Fruit fly (Drosophila melanogaster) whole organism, embryonic: Measurements from ENCODE around the gene nAChRalpha5.

Source experiments
- Abd-B ChIP-seq: fragments of 200-800 bp; sonication (Bioruptor generic); optimal IDR thresholded peaks from 2 replicates; lab custom pipeline; 2018; ENCODE audit warnings: missing biosample characterization, mild to moderate bottlenecking, missing genetic modification characterization, moderate library complexity
- Ada2b ChIP-seq: fragments of 200-800 bp; sonication (Bioruptor generic); IDR thresholded peaks from 2 replicates; pipeline ENCODE4 v1.3.6; 2022; ENCODE audit warnings: missing biosample characterization, missing genetic modification characterization
- Aef1 ChIP-seq: fragments of 200-800 bp; sonication (Bioruptor generic); IDR thresholded peaks from 3 replicates; pipeline ENCODE4 v1.3.6; 2022; ENCODE audit warnings: missing biosample characterization, missing genetic modification characterization
- CG10543 ChIP-seq: fragments of 200-800 bp; sonication (Bioruptor generic); optimal IDR thresholded peaks from 3 replicates; lab custom pipeline; 2017; ENCODE audit warnings: missing biosample characterization, mild to moderate bottlenecking, missing genetic modification characterization, moderate library complexity
- CG12155 ChIP-seq: fragments of 200-800 bp; sonication (Bioruptor generic); optimal IDR thresholded peaks from 3 replicates; lab custom pipeline; 2016; ENCODE audit warnings: missing biosample characterization, missing genetic modification characterization
- CG12659 ChIP-seq: fragments of 200-800 bp; sonication (Bioruptor generic); optimal IDR thresholded peaks from 3 replicates; lab custom pipeline; 2017; ENCODE audit warnings: mild to moderate bottlenecking, missing biosample characterization, missing genetic modification reagents, missing genetic modification characterization
- CG15601 ChIP-seq: fragments of 200-800 bp; sonication (Bioruptor generic); optimal IDR thresholded peaks from 3 replicates; lab custom pipeline; 2019; ENCODE audit warnings: missing biosample characterization, mild to moderate bottlenecking, missing genetic modification characterization, moderate library complexity
- CG15696 ChIP-seq: fragments of 200-800 bp; sonication (Bioruptor generic); optimal IDR thresholded peaks from 2 replicates; lab custom pipeline; 2019; ENCODE audit warnings: missing biosample characterization, mild to moderate bottlenecking, missing genetic modification characterization, moderate library complexity
- CG1792 ChIP-seq: fragments of 200-800 bp; sonication (Bioruptor generic); optimal IDR thresholded peaks from 2 replicates; lab custom pipeline; 2016; ENCODE audit warnings: missing biosample characterization, missing genetic modification characterization
- CG3163 ChIP-seq: fragments of 200-800 bp; sonication (Bioruptor generic); optimal IDR thresholded peaks from 3 replicates; lab custom pipeline; 2016; ENCODE audit warnings: missing biosample characterization, missing genetic modification characterization
- CG3281 ChIP-seq: fragments of 200-800 bp; sonication (Bioruptor generic); optimal IDR thresholded peaks from 3 replicates; lab custom pipeline; 2017; ENCODE audit warnings: missing biosample characterization, mild to moderate bottlenecking, missing genetic modification characterization
- CG34422 ChIP-seq: fragments of 200-800 bp; sonication (Bioruptor generic); IDR thresholded peaks from 3 replicates; pipeline ENCODE4 v1.3.6; 2022; ENCODE audit warnings: missing biosample characterization, missing genetic modification characterization
- CG4707 ChIP-seq: fragments of 200-800 bp; sonication (Bioruptor generic); optimal IDR thresholded peaks from 2 replicates; lab custom pipeline; 2018; ENCODE audit warnings: missing biosample characterization, mild to moderate bottlenecking, missing genetic modification characterization, moderate library complexity
- CG5245 ChIP-seq: fragments of 200-800 bp; sonication (Bioruptor generic); optimal IDR thresholded peaks from 3 replicates; lab custom pipeline; 2016; ENCODE audit warnings: missing biosample characterization, missing genetic modification characterization
- CG6272 ChIP-seq: fragments of 200-800 bp; sonication (Bioruptor generic); IDR thresholded peaks from 2 replicates; pipeline ENCODE4 v1.3.6; 2022; ENCODE audit warnings: missing biosample characterization, missing genetic modification characterization
- CG6765 ChIP-seq: fragments of 200-800 bp; sonication (Bioruptor generic); optimal IDR thresholded peaks from 3 replicates; lab custom pipeline; 2017; ENCODE audit warnings: missing biosample characterization, mild to moderate bottlenecking, missing genetic modification characterization
- CG7745 ChIP-seq: fragments of 200-800 bp; sonication (Bioruptor generic); optimal IDR thresholded peaks from 2 replicates; lab custom pipeline; 2018; ENCODE audit warnings: missing biosample characterization, mild to moderate bottlenecking, missing genetic modification characterization, moderate library complexity
- CG8359 ChIP-seq: fragments of 200-800 bp; sonication (Bioruptor generic); optimal IDR thresholded peaks from 2 replicates; lab custom pipeline; 2017; ENCODE audit warnings: missing biosample characterization, mild to moderate bottlenecking, missing genetic modification characterization, borderline replicate concordance
- CG8388 ChIP-seq: fragments of 200-800 bp; sonication (Bioruptor generic); optimal IDR thresholded peaks from 2 replicates; lab custom pipeline; 2019; ENCODE audit warnings: missing biosample characterization, mild to moderate bottlenecking, missing genetic modification characterization, moderate library complexity
- CG9437 ChIP-seq: fragments of 200-800 bp; sonication (Bioruptor generic); optimal IDR thresholded peaks from 2 replicates; lab custom pipeline; 2018; ENCODE audit warnings: missing biosample characterization, mild to moderate bottlenecking, missing genetic modification characterization
- CG9609 ChIP-seq: fragments of 200-800 bp; sonication (Bioruptor generic); optimal IDR thresholded peaks from 3 replicates; lab custom pipeline; 2016; ENCODE audit warnings: missing biosample characterization, missing genetic modification characterization
- CHES-1-like ChIP-seq: fragments of 200-800 bp; sonication (Bioruptor generic); optimal IDR thresholded peaks from 2 replicates; lab custom pipeline; 2016; ENCODE audit warnings: missing biosample characterization, missing genetic modification characterization
- Camta ChIP-seq: fragments of 200-800 bp; sonication (Bioruptor generic); optimal IDR thresholded peaks from 2 replicates; lab custom pipeline; 2016; ENCODE audit warnings: missing biosample characterization, missing genetic modification characterization
- CkIIα-i1 ChIP-seq: fragments of 200-800 bp; sonication (Bioruptor generic); IDR thresholded peaks from 2 replicates; pipeline ENCODE4 v1.3.6; 2022; ENCODE audit warnings: missing biosample characterization, missing genetic modification characterization
- D19B ChIP-seq: fragments of 200-800 bp; sonication (Bioruptor generic); optimal IDR thresholded peaks from 2 replicates; lab custom pipeline; 2017; ENCODE audit warnings: missing biosample characterization, mild to moderate bottlenecking, missing genetic modification characterization
- Dref ChIP-seq: fragments of 200-800 bp; sonication (Bioruptor generic); IDR thresholded peaks from 2 replicates; pipeline ENCODE4 v1.3.6; 2022; ENCODE audit warnings: missing biosample characterization, missing genetic modification characterization
- Ets65A ChIP-seq: fragments of 200-800 bp; sonication (Bioruptor generic); peaks from one replicate; lab custom pipeline; 2016; ENCODE audit warnings: missing biosample characterization, missing genetic modification characterization
- Hsf ChIP-seq: fragments of 200-800 bp; sonication (Bioruptor generic); optimal IDR thresholded peaks from 3 replicates; lab custom pipeline; 2016; ENCODE audit warnings: missing biosample characterization, missing genetic modification characterization
- NC2β ChIP-seq: fragments of 200-800 bp; sonication (Bioruptor generic); optimal IDR thresholded peaks from 2 replicates; lab custom pipeline; 2016; ENCODE audit warnings: missing biosample characterization, missing genetic modification characterization
- Nf-YA ChIP-seq: fragments of 200-800 bp; sonication (Bioruptor generic); IDR thresholded peaks from 2 replicates; pipeline ENCODE4 v1.3.6; 2022; ENCODE audit warnings: missing biosample characterization, missing genetic modification characterization
- NfI ChIP-seq: fragments of 200-800 bp; sonication (Bioruptor generic); optimal IDR thresholded peaks from 3 replicates; lab custom pipeline; 2018; ENCODE audit warnings: missing biosample characterization, mild to moderate bottlenecking, missing genetic modification characterization, moderate library complexity
- Oaz ChIP-seq: fragments of 200-800 bp; sonication (Bioruptor generic); IDR thresholded peaks from 2 replicates; pipeline ENCODE4 v1.3.6; 2022; ENCODE audit warnings: missing biosample characterization, missing genetic modification characterization
- Sry-δ ChIP-seq: fragments of 200-800 bp; sonication (Bioruptor generic); optimal IDR thresholded peaks from 2 replicates; lab custom pipeline; 2016; ENCODE audit warnings: missing biosample characterization, missing genetic modification characterization
- Stat92E ChIP-seq, 3 experiments: fragments of >200 bp in 2 of 3; fragments of 200-800 bp in 1 of 3; sonication (Bioruptor generic) in 1 of 3; optimal IDR thresholded peaks; 2 replicates each; lab custom pipeline; 2017 to 2019; ENCODE audit warnings: missing biosample characterization in 3 of 3, missing genetic modification characterization in 3 of 3, mild to moderate bottlenecking in 1 of 3, moderate library complexity in 1 of 3
- bab2 ChIP-seq: fragments of 200-800 bp; sonication (Bioruptor generic); optimal IDR thresholded peaks from 2 replicates; lab custom pipeline; 2016; ENCODE audit warnings: missing biosample characterization, missing genetic modification characterization
- br ChIP-seq: fragments of >200 bp; optimal IDR thresholded peaks from 2 replicates; lab custom pipeline; 2017
- caup ChIP-seq: fragments of 200-800 bp; sonication (Bioruptor generic); optimal IDR thresholded peaks from 3 replicates; lab custom pipeline; 2017; ENCODE audit warnings: missing biosample characterization, mild to moderate bottlenecking, missing genetic modification characterization, moderate library complexity; ENCODE audit not compliant: severe bottlenecking
- chm ChIP-seq: fragments of 200-800 bp; sonication (Bioruptor generic); IDR thresholded peaks from 2 replicates; pipeline ENCODE4 v1.3.6; 2022; ENCODE audit warnings: missing biosample characterization, missing genetic modification characterization
- eve ChIP-seq, 2 experiments: fragments of >200 bp; optimal IDR thresholded peaks; 2 replicates each; lab custom pipeline; 2017; ENCODE audit warnings: missing biosample characterization in 2 of 2, missing genetic modification characterization in 2 of 2
- eyg ChIP-seq: fragments of 200-800 bp; sonication (Bioruptor generic); optimal IDR thresholded peaks from 3 replicates; lab custom pipeline; 2016; ENCODE audit warnings: missing biosample characterization, missing genetic modification characterization
- gce ChIP-seq: fragments of 200-800 bp; sonication (Bioruptor generic); IDR thresholded peaks from 3 replicates; pipeline ENCODE4 v1.3.6; 2022; ENCODE audit warnings: missing biosample characterization, missing genetic modification characterization
- gro ChIP-seq: fragments of 200-800 bp; sonication (Bioruptor generic); optimal IDR thresholded peaks from 2 replicates; lab custom pipeline; 2016; ENCODE audit warnings: missing biosample characterization, missing genetic modification characterization
- h ChIP-seq: fragments of >200 bp; optimal IDR thresholded peaks from 2 replicates; lab custom pipeline; 2017
- lov ChIP-seq, 2 experiments: fragments of 200-800 bp in 1 of 2; fragments of >200 bp in 1 of 2; sonication (Bioruptor generic) in 1 of 2; IDR thresholded peaks in 1 of 2; optimal IDR thresholded peaks in 1 of 2; 2 replicates in 1 of 2; 3 replicates in 1 of 2; pipeline versions ENCODE4 v1.3.6 to Lab custom; 2017 to 2022; ENCODE audit warnings: missing biosample characterization in 1 of 2, missing genetic modification characterization in 1 of 2
- oc ChIP-seq: fragments of 200-800 bp; sonication (Bioruptor generic); optimal IDR thresholded peaks from 2 replicates; lab custom pipeline; 2018; ENCODE audit warnings: missing biosample characterization, mild to moderate bottlenecking, missing genetic modification characterization, moderate library complexity
- pzg ChIP-seq: fragments of 200-800 bp; sonication (Bioruptor generic); optimal IDR thresholded peaks from 3 replicates; lab custom pipeline; 2018; ENCODE audit warnings: missing biosample characterization, mild to moderate bottlenecking, missing genetic modification characterization, moderate library complexity
- repo ChIP-seq: fragments of 200-800 bp; sonication (Bioruptor generic); optimal IDR thresholded peaks from 2 replicates; lab custom pipeline; 2016; ENCODE audit warnings: missing biosample characterization, missing genetic modification characterization
- stc ChIP-seq: fragments of 200-800 bp; sonication (Bioruptor generic); IDR thresholded peaks from 2 replicates; pipeline ENCODE4 v1.3.6; 2022; ENCODE audit warnings: missing biosample characterization, missing genetic modification characterization
- tgo ChIP-seq: fragments of 200-800 bp; sonication (Bioruptor generic); IDR thresholded peaks from 3 replicates; pipeline ENCODE4 v1.3.6; 2022; ENCODE audit warnings: missing biosample characterization, missing genetic modification characterization

Gene nAChRalpha5

dm6 chr2L:14020875-14021643 is 18.9 kb upstream of the nAChRalpha5 start (continued):
- TF ChIP-seq gro (GFP tag; lab: Kevin White, UChicago) (no peak), CG6765 (GFP tag; lab: Kevin White, UChicago) (peak; percentile 29), chm (GFP tag; lab: Robert Waterston, UW) (peak; percentile 59; the same call in 1 of the 2 replicates), CG4707 (GFP tag; lab: Kevin White, UChicago) (peak; percentile 55), CG7745 (no peak), CkIIα-i1 (GFP tag; lab: Robert Waterston, UW) (no peak), eve (GFP tag; optimal IDR thresholded peaks at IDR 0.05; lab: Kevin White, UChicago) (peak in 1 of 2 experiments; percentile 35), CG10543 (GFP tag; lab: Kevin White, UChicago) (no peak), repo (GFP tag; lab: Kevin White, UChicago) (no peak), br (lab: Kevin White, UChicago) (no peak), D19B (peak; percentile 90), CG8388 (peak; percentile 79), CG6272 (GFP tag; lab: Robert Waterston, UW) (no peak; the same call in 1 of the 2 replicates), Aef1 (GFP tag; lab: Robert Waterston, UW) (peak; percentile 19; the same call in 1 of the 3 replicates), CG12659 (peak; percentile 76), CG15696 (no peak), CG3163 (GFP tag; lab: Kevin White, UChicago) (no peak), CHES-1-like (GFP tag; lab: Kevin White, UChicago) (no peak), oc (peak; percentile 72), eyg (GFP tag; lab: Kevin White, UChicago) (no peak), CG3281 (GFP tag; lab: Kevin White, UChicago) (peak; percentile 11), gce (GFP tag; lab: Robert Waterston, UW) (no peak), CG9437 (peak; percentile 87), CG1792 (GFP tag; lab: Kevin White, UChicago) (no peak), Nf-YA (GFP tag; lab: Robert Waterston, UW) (0 out of 2 replicates have a peak, but pooled peaks have one; percentile 17), Dref (GFP tag; lab: Robert Waterston, UW) (no peak), CG8359 (GFP tag; lab: Kevin White, UChicago) (peak; percentile 32), h (lab: Kevin White, UChicago) (no peak), Stat92E (GFP tag; optimal IDR thresholded peaks at IDR 0.05; lab: Kevin White, UChicago) (no peak), Oaz (GFP tag; lab: Robert Waterston, UW) (no peak), Ets65A (GFP tag; lab: Kevin White, UChicago) (peak; percentile 16), CG5245 (GFP tag; lab: Kevin White, UChicago) (peak; percentile 47), NfI (GFP tag; lab: Kevin White, UChicago) (peak; percentile 62), CG9609 (GFP tag; lab: Kevin White, UChicago) (peak; percentile 24), Ada2b (GFP tag; lab: Robert Waterston, UW) (peak; percentile 36; the same call in 1 of the 2 replicates), CG12155 (GFP tag; lab: Kevin White, UChicago) (no peak), CG34422 (GFP tag; lab: Robert Waterston, UW) (peak; percentile 64), bab2 (peak; percentile 38), caup (peak; percentile 21), CG15601 (peak; percentile 66), Hsf (peak; percentile 73), Camta (no peak), stc (GFP tag; lab: Robert Waterston, UW) (peak; percentile 60), tgo (peak; percentile 59), Sry-δ (GFP tag; lab: Kevin White, UChicago) (no peak), pzg (GFP tag; lab: Kevin White, UChicago) (no peak), Abd-B (GFP tag; lab: Kevin White, UChicago) (peak; percentile 53), NC2β (GFP tag; lab: Kevin White, UChicago) (peak; percentile 31), lov (optimal IDR thresholded peaks at IDR 0.05; lab: Kevin White, UChicago) (no peak), lov (GFP tag; IDR thresholded peaks at IDR 0.05; lab: Robert Waterston, UW) (no peak)
